Worm (Caenorhabditis elegans) whole organism, early embryonic: Measurements from ENCODE around the gene C08F11.12.

ENCODE experiments used
- B0310.2 ChIP-seq: sonication (generic microtip); optimal IDR thresholded peaks from 2 replicates; lab custom pipeline; 2016; ENCODE audit warnings: mild to moderate bottlenecking, missing genetic modification characterization, missing compliant biosample characterization
- F13C5.2 ChIP-seq: sonication (generic microtip); optimal IDR thresholded peaks from 2 replicates; lab custom pipeline; 2017; ENCODE audit warnings: mild to moderate bottlenecking, missing genetic modification characterization, inconsistent platforms, missing compliant biosample characterization
- aly-1 ChIP-seq: sonication (generic microtip); optimal IDR thresholded peaks from 2 replicates; lab custom pipeline; 2016; ENCODE audit warnings: missing genetic modification characterization, missing compliant biosample characterization
- ama-1 ChIP-seq: fragments of 150-350 bp; optimal IDR thresholded peaks from 2 replicates; lab custom pipeline; 2014
- ceh-13 ChIP-seq: fragments of 200-800 bp; sonication (Bioruptor generic); optimal IDR thresholded peaks from 2 replicates; lab custom pipeline; 2018; ENCODE audit warnings: mild to moderate bottlenecking, missing genetic modification characterization, missing compliant biosample characterization
- ceh-36 ChIP-seq: sonication (generic microtip); optimal IDR thresholded peaks from 2 replicates; lab custom pipeline; 2016; ENCODE audit warnings: missing genetic modification characterization, inconsistent platforms, missing compliant biosample characterization
- ets-7 ChIP-seq: sonication (generic microtip); optimal IDR thresholded peaks from 2 replicates; lab custom pipeline; 2016; ENCODE audit warnings: missing genotype, missing genetic modification characterization, missing compliant biosample characterization
- flt-1 ChIP-seq: fragments of 200-800 bp; sonication (Bioruptor generic); IDR thresholded peaks from 2 replicates; pipeline ENCODE4 v1.3.6; 2022; ENCODE audit warnings: missing genetic modification characterization, missing compliant biosample characterization
- hmbx-1 ChIP-seq: sonication (generic microtip); optimal IDR thresholded peaks from 2 replicates; lab custom pipeline; 2016; ENCODE audit warnings: mild to moderate bottlenecking, missing genetic modification characterization, missing compliant biosample characterization
- hmg-4 ChIP-seq: fragments of 200-800 bp; sonication (Bioruptor generic); optimal IDR thresholded peaks from 2 replicates; lab custom pipeline; 2018; ENCODE audit warnings: mild to moderate bottlenecking, missing genetic modification characterization, missing compliant biosample characterization
- hnd-1 ChIP-seq: sonication (generic microtip); optimal IDR thresholded peaks from 2 replicates; lab custom pipeline; 2016; ENCODE audit warnings: missing genetic modification characterization, missing compliant biosample characterization
- pes-1 ChIP-seq: fragments of 200-800 bp; sonication (Bioruptor generic); IDR thresholded peaks from 2 replicates; pipeline ENCODE4 v1.3.6; 2022; ENCODE audit warnings: missing genetic modification reagents, missing genetic modification characterization, missing compliant biosample characterization
- scrt-1 ChIP-seq: fragments of 200-800 bp; sonication (Bioruptor generic); IDR thresholded peaks from 2 replicates; pipeline ENCODE4 v1.3.6; 2022; ENCODE audit warnings: missing genetic modification characterization, missing compliant biosample characterization
- sea-1 ChIP-seq: fragments of 200-800 bp; sonication (Bioruptor generic); conservative IDR thresholded peaks from 2 replicates; pipeline ENCODE4 v1.3.6; 2022; ENCODE audit warnings: missing genetic modification characterization, missing compliant biosample characterization
- tbx-11 ChIP-seq: fragments of 200-800 bp; sonication (Bioruptor generic); IDR thresholded peaks from 2 replicates; pipeline ENCODE4 v1.3.6; 2022; ENCODE audit warnings: missing genetic modification characterization, missing compliant biosample characterization
- tbx-37 ChIP-seq: fragments of 200-800 bp; sonication (Bioruptor generic); conservative IDR thresholded peaks from 2 replicates; pipeline ENCODE4 v1.3.6; 2022; ENCODE audit warnings: missing genetic modification reagents, missing genetic modification characterization, missing compliant biosample characterization
- tra-4 ChIP-seq: sonication (generic microtip); optimal IDR thresholded peaks from 2 replicates; lab custom pipeline; 2017; ENCODE audit warnings: missing genetic modification characterization, missing compliant biosample characterization

The C08F11.12 gene

ce11 chrIV:13694600-13694999, 43.3 kb upstream of the C08F11.12 start:
- no peak for TF ChIP-seq ceh-13 (GFP tag; lab: Kevin White, UChicago)
- TF ChIP-seq tra-4 (tag; lab: Kevin White, UChicago) = no peak
- no peak for TF ChIP-seq ama-1
- TF ChIP-seq tbx-11 = no peak
- TF ChIP-seq F13C5.2 = no peak
- TF ChIP-seq ceh-36 = no peak
- TF ChIP-seq ets-7 = no peak
- TF ChIP-seq scrt-1 (GFP tag; lab: Robert Waterston, UW) = no peak
- no peak for TF ChIP-seq B0310.2 (tag; lab: Kevin White, UChicago)
- TF ChIP-seq tbx-37 (GFP tag; lab: Robert Waterston, UW) = no peak
- no peak for TF ChIP-seq flt-1 (GFP tag; lab: Robert Waterston, UW)
- TF ChIP-seq hmbx-1 (tag; lab: Kevin White, UChicago) = no peak
- no peak for TF ChIP-seq hnd-1 (tag; lab: Kevin White, UChicago)
- no peak for TF ChIP-seq pes-1 (GFP tag; lab: Robert Waterston, UW)
- no peak for TF ChIP-seq aly-1 (tag; lab: Kevin White, UChicago)
- no peak for TF ChIP-seq sea-1
- TF ChIP-seq hmg-4 (GFP tag; lab: Kevin White, UChicago) = no peak

- TF ChIP-seq F13C5.2 (no peak), ama-1 (no peak)
Measured at ce11 chrIV:13693976-13694375, 42.7 kb upstream of the C08F11.12 start.

- no peak for TF ChIP-seq hmbx-1 (tag; lab: Kevin White, UChicago)
- no peak for TF ChIP-seq aly-1 (tag; lab: Kevin White, UChicago)
- no peak for TF ChIP-seq F13C5.2
- TF ChIP-seq tbx-37 (GFP tag; lab: Robert Waterston, UW) = no peak
- TF ChIP-seq hmg-4 (GFP tag; lab: Kevin White, UChicago) = no peak
- no peak for TF ChIP-seq ceh-36
- TF ChIP-seq ceh-13 (GFP tag; lab: Kevin White, UChicago) = no peak
- TF ChIP-seq scrt-1 (GFP tag; lab: Robert Waterston, UW) = no peak
- no peak for TF ChIP-seq tra-4 (tag; lab: Kevin White, UChicago)
- TF ChIP-seq tbx-11 = no peak
- TF ChIP-seq sea-1 = no peak
- no peak for TF ChIP-seq pes-1 (GFP tag; lab: Robert Waterston, UW)
- no peak for TF ChIP-seq ets-7
Measured at ce11 chrIV:13692522-13692921, 41.2 kb upstream of the C08F11.12 start.

ce11 chrIV:13689302-13689880, 38.1 kb upstream of the C08F11.12 start, which contains the start of gene T23G4.2:
TSS of gene T23G4.2 (minus strand) at chrIV:13689556.
- no peak for TF ChIP-seq pes-1 (GFP tag; lab: Robert Waterston, UW)
- no peak for TF ChIP-seq sea-1
- TF ChIP-seq hmbx-1 (tag; lab: Kevin White, UChicago) = no peak
- TF ChIP-seq scrt-1 (GFP tag; lab: Robert Waterston, UW) = no peak
- no peak for TF ChIP-seq aly-1 (tag; lab: Kevin White, UChicago)
- no peak for TF ChIP-seq flt-1 (GFP tag; lab: Robert Waterston, UW)
- TF ChIP-seq hmg-4 (GFP tag; lab: Kevin White, UChicago) = no peak
- no peak for TF ChIP-seq tbx-11
- no peak for TF ChIP-seq tbx-37 (GFP tag; lab: Robert Waterston, UW)
- no peak for TF ChIP-seq ceh-13 (GFP tag; lab: Kevin White, UChicago)
- no peak for TF ChIP-seq ets-7
- TF ChIP-seq hnd-1 (tag; lab: Kevin White, UChicago) = no peak

- TF ChIP-seq B0310.2 (tag; lab: Kevin White, UChicago) (no peak), pes-1 (GFP tag; lab: Robert Waterston, UW) (no peak), ceh-13 (GFP tag; lab: Kevin White, UChicago) (no peak), tra-4 (tag; lab: Kevin White, UChicago) (no peak), hnd-1 (tag; lab: Kevin White, UChicago) (no peak)
Measured at ce11 chrIV:13687631-13688030, 36.3 kb upstream of the C08F11.12 start.

ce11 chrIV:13686965-13687425, 35.7 kb upstream of the C08F11.12 start, which contains the start of gene nyn-1:
TSS of gene nyn-1 (minus strand) at chrIV:13687015.
- TF ChIP-seq sea-1 (no peak), ets-7 (no peak), hnd-1 (tag; lab: Kevin White, UChicago) (no peak), B0310.2 (tag; lab: Kevin White, UChicago) (no peak), hmbx-1 (tag; lab: Kevin White, UChicago) (no peak), F13C5.2 (no peak), tbx-37 (GFP tag; lab: Robert Waterston, UW) (no peak), ama-1 (no peak), flt-1 (GFP tag; lab: Robert Waterston, UW) (no peak), tra-4 (tag; lab: Kevin White, UChicago) (no peak), pes-1 (GFP tag; lab: Robert Waterston, UW) (no peak), tbx-11 (no peak), scrt-1 (GFP tag; lab: Robert Waterston, UW) (no peak), aly-1 (tag; lab: Kevin White, UChicago) (no peak), ceh-36 (no peak), hmg-4 (GFP tag; lab: Kevin White, UChicago) (no peak), ceh-13 (GFP tag; lab: Kevin White, UChicago) (no peak)

- TF ChIP-seq tra-4 (tag; lab: Kevin White, UChicago) (no peak), ama-1 (no peak), pes-1 (GFP tag; lab: Robert Waterston, UW) (no peak), hmbx-1 (tag; lab: Kevin White, UChicago) (no peak), ceh-13 (GFP tag; lab: Kevin White, UChicago) (no peak), hnd-1 (tag; lab: Kevin White, UChicago) (no peak), scrt-1 (GFP tag; lab: Robert Waterston, UW) (no peak), tbx-37 (GFP tag; lab: Robert Waterston, UW) (no peak), hmg-4 (GFP tag; lab: Kevin White, UChicago) (no peak), tbx-11 (no peak)
Measured at ce11 chrIV:13684827-13685226, 33.5 kb upstream of the C08F11.12 start.
